Fruit fly (Drosophila melanogaster): ENCODE results near the gene CG18754.

Gene CG18754

DNA sequence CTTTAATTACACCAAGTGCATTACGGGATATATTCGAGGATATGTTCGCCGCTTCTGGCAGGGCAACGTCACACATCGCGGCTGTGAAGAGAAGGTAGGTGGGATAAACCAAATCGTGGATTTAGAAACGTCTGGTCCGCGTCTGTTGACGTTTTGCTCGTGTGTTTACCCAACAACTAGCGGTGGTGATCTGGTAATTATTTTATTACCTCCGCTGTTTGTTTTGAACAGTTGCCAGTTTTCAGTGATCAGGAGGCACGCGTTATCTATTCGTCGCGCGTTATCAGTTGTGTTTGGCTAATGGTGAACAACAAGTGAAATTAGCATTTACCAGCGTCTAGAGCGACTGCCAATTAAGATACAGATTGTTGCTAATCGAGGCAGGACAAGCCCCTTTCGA is 45.2 kb downstream of the CG18754 start (continued):
- TF ChIP-seq shn (GFP tag; optimal IDR thresholded peaks at IDR 0.05), result no peak
- no peak for TF ChIP-seq Eip74EF (GFP tag; optimal IDR thresholded peaks at IDR 0.05)
- no peak for TF ChIP-seq Spps (tag; optimal IDR thresholded peaks at IDR 0.05)
- no peak for TF ChIP-seq CG3838 (GFP tag; optimal IDR thresholded peaks at IDR 0.05)
- TF ChIP-seq CG2116 (GFP tag; optimal IDR thresholded peaks at IDR 0.05), result peak; percentile 2
- TF ChIP-seq sqz (GFP tag; optimal IDR thresholded peaks at IDR 0.05), result peak; percentile 10
- TF ChIP-seq CG30020 (tag; optimal IDR thresholded peaks at IDR 0.05), result no peak
- TF ChIP-seq Nf-YB (GFP tag; optimal IDR thresholded peaks at IDR 0.05), result no peak
- TF ChIP-seq stwl (tag; optimal IDR thresholded peaks at IDR 0.05), result no peak
- TF ChIP-seq nerfin-1 (tag; optimal IDR thresholded peaks at IDR 0.05), result no peak
- peak in 1 of 2 experiments; percentile 12 for TF ChIP-seq Hr51 (GFP tag; optimal IDR thresholded peaks at IDR 0.05)
- peak; percentile 43 for TF ChIP-seq grn (GFP tag; optimal IDR thresholded peaks at IDR 0.05)
- no peak for TF ChIP-seq Oaz (GFP tag; IDR thresholded peaks at IDR 0.05)
- peak; percentile 79 for TF ChIP-seq CG12071 (GFP tag; optimal IDR thresholded peaks at IDR 0.05)
- no peak for TF ChIP-seq Lim3 (GFP tag; IDR thresholded peaks at IDR 0.05)
- TF ChIP-seq CG16779 (GFP tag; IDR thresholded peaks at IDR 0.05), result no peak
- no peak for TF ChIP-seq CG9797 (GFP tag; optimal IDR thresholded peaks at IDR 0.05)
- no peak for TF ChIP-seq HmgD (GFP tag; optimal IDR thresholded peaks at IDR 0.05)
- TF ChIP-seq toy (GFP tag; IDR thresholded peaks at IDR 0.05), result no peak
- peak; percentile 40; the same call in 1 of the 3 replicates for TF ChIP-seq so (GFP tag; IDR thresholded peaks at IDR 0.05)
- TF ChIP-seq Bdp1 (GFP tag; optimal IDR thresholded peaks at IDR 0.05), result peak; percentile 16
- TF ChIP-seq chn (GFP tag; optimal IDR thresholded peaks at IDR 0.05), result no peak
- TF ChIP-seq CG10543 (GFP tag; optimal IDR thresholded peaks at IDR 0.05), result peak; percentile 89
- TF ChIP-seq Dbx (GFP tag; IDR thresholded peaks at IDR 0.05), result 0 out of 3 replicates have a peak, but pooled peaks have one; percentile 17
- TF ChIP-seq CG4617 (GFP tag; optimal IDR thresholded peaks at IDR 0.05; ENCODE audit: borderline replicate concordance), result no peak
- no peak for TF ChIP-seq oc (tag; optimal IDR thresholded peaks at IDR 0.05)
- no peak for TF ChIP-seq D (optimal IDR thresholded peaks at IDR 0.05)
- TF ChIP-seq D (GFP tag; optimal IDR thresholded peaks at IDR 0.05), result no peak
- peak; percentile 81 for TF ChIP-seq B-H2 (GFP tag; optimal IDR thresholded peaks at IDR 0.05)
- no peak for TF ChIP-seq sd (tag; optimal IDR thresholded peaks at IDR 0.05)
- TF ChIP-seq CG7357 (GFP tag; IDR thresholded peaks at IDR 0.05), result no peak
- TF ChIP-seq CG12104 (GFP tag; optimal IDR thresholded peaks at IDR 0.05), result no peak
- no peak for TF ChIP-seq CG12236 (GFP tag; optimal IDR thresholded peaks at IDR 0.05)
- no peak for TF ChIP-seq Bgb (GFP tag; IDR thresholded peaks at IDR 0.05; ENCODE audit: partially characterized antibody)
- TF ChIP-seq wdn (GFP tag; IDR thresholded peaks at IDR 0.05), result 0 out of 2 replicates have a peak, but pooled peaks have one; percentile 8
- TF ChIP-seq dpn (GFP tag; optimal IDR thresholded peaks at IDR 0.05), result peak in 1 of 2 experiments; percentile 26
- TF ChIP-seq exex (tag; optimal IDR thresholded peaks at IDR 0.05), result peak; percentile 56
- no peak for TF ChIP-seq pros (GFP tag; optimal IDR thresholded peaks at IDR 0.05)
- TF ChIP-seq ac (GFP tag; optimal IDR thresholded peaks at IDR 0.05), result no peak
- TF ChIP-seq Rfx (GFP tag; IDR thresholded peaks at IDR 0.05), result peak; percentile 48; the same call in 1 of the 2 replicates
- no peak for TF ChIP-seq CG9609 (GFP tag; optimal IDR thresholded peaks at IDR 0.05)
- TF ChIP-seq CG13894 (tag; optimal IDR thresholded peaks at IDR 0.05), result peak; percentile 73
- no peak for TF ChIP-seq Taf1 (GFP tag; IDR thresholded peaks at IDR 0.05)
- TF ChIP-seq CG9876 (GFP tag; optimal IDR thresholded peaks at IDR 0.05), result no peak
- TF ChIP-seq Tbp (GFP tag; optimal IDR thresholded peaks at IDR 0.05), result no peak
- TF ChIP-seq croc (GFP tag; conservative IDR thresholded peaks at IDR 0.05), result no peak
- peak; percentile 66 for TF ChIP-seq CrebB (tag; optimal IDR thresholded peaks at IDR 0.05)
- peak; percentile 46 for TF ChIP-seq scrt (GFP tag; optimal IDR thresholded peaks at IDR 0.05)
- no peak for TF ChIP-seq sc (optimal IDR thresholded peaks at IDR 0.05)
- no peak for TF ChIP-seq sc (GFP tag; optimal IDR thresholded peaks at IDR 0.05)
- TF ChIP-seq Vsx1 (GFP tag; optimal IDR thresholded peaks at IDR 0.05), result peak; percentile 41
